Worm (Caenorhabditis elegans) whole organism, L1 larva: ENCODE results near the gene srp-6.
A peak's percentile ranks its signal among the peaks of the same experiment; 100 is the strongest.

ENCODE experiments used
- blmp-1 ChIP-seq: fragments of 150-350 bp; optimal IDR thresholded peaks from 2 replicates; lab custom pipeline; 2014; ENCODE audit warnings: missing biosample characterization, missing genetic modification characterization
- fkh-10 ChIP-seq: sonication (generic microtip); optimal IDR thresholded peaks from 2 replicates; lab custom pipeline; 2017; ENCODE audit warnings: missing biosample characterization, missing genetic modification reagents, missing genetic modification characterization
- fos-1 ChIP-seq: fragments of 150-350 bp; optimal IDR thresholded peaks from 2 replicates; lab custom pipeline; 2014; ENCODE audit warnings: missing biosample characterization, missing genetic modification characterization
- jun-1 ChIP-seq: fragments of 150-350 bp; optimal IDR thresholded peaks from 2 replicates; lab custom pipeline; 2014; ENCODE audit warnings: missing biosample characterization, missing genetic modification reagents, missing genetic modification characterization
- lin-15B ChIP-seq: fragments of 150-350 bp; sonication (generic microtip); optimal IDR thresholded peaks from 3 replicates; lab custom pipeline; 2014; ENCODE audit warnings: missing biosample characterization, missing genetic modification characterization
- lir-3 ChIP-seq: sonication (generic microtip); optimal IDR thresholded peaks from 2 replicates; lab custom pipeline; 2016; ENCODE audit warnings: mild to moderate bottlenecking, missing genetic modification characterization, moderate library complexity, missing compliant biosample characterization; ENCODE audit not compliant: poor library complexity
- mdl-1 ChIP-seq, 2 experiments: fragments of 150-350 bp; optimal IDR thresholded peaks; 2 replicates each; lab custom pipeline; 2014 to 2017; ENCODE audit warnings: missing biosample characterization in 2 of 2, missing genetic modification characterization in 2 of 2, inconsistent platforms in 1 of 2
- mep-1 ChIP-seq: fragments of 150-350 bp; optimal IDR thresholded peaks from 2 replicates; lab custom pipeline; 2014; ENCODE audit warnings: missing biosample characterization, missing genetic modification characterization
- nhr-76 ChIP-seq: sonication (generic microtip); optimal IDR thresholded peaks from 2 replicates; lab custom pipeline; 2017; ENCODE audit warnings: missing biosample characterization, missing genetic modification characterization

DNA sequence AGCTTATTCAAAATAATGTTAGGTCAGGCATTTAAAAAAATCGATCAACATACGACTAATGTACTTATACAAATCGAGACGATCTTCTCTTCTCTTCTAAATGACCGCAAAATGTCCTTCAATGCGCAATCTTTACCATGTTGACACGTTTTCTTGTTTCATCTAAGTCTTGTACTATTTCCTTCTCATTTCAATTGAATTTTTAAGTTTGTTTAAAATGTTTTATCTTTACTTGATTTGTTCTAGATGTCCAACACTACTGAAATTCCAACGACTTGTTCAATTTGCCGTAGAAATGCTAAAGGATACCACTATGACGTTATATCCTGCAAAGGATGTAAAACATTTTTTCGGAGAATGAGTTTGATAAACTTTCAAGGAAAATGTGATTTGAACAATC lies 44.0 kb downstream of the srp-6 start, which contains the start of the genes nhr-263 and nhr-148:
- TF ChIP-seq jun-1 (tag; lab: Kevin White, UChicago) (no peak), mdl-1 (tag; optimal IDR thresholded peaks at IDR 0.05; lab: Kevin White, UChicago) (no peak), blmp-1 (tag; lab: Kevin White, UChicago) (peak; percentile 2), fos-1 (tag; lab: Kevin White, UChicago) (no peak), nhr-76 (tag; lab: Kevin White, UChicago) (no peak), lin-15B (no peak), lir-3 (tag; lab: Kevin White, UChicago) (no peak), fkh-10 (GFP tag; lab: Kevin White, UChicago) (no peak), mep-1 (tag; lab: Kevin White, UChicago) (no peak)
